Fruit fly (Drosophila melanogaster) whole organism, pupa: ENCODE measurements around the gene CG1789.

Experiments used
- CG10348 ChIP-seq: fragments of 200-800 bp; sonication (Bioruptor generic); IDR thresholded peaks from 2 replicates; pipeline ENCODE4 v1.3.6; 2022; ENCODE audit warnings: missing biosample characterization, missing genetic modification characterization
- CG12605 ChIP-seq: fragments of 200-800 bp; sonication (Bioruptor generic); IDR thresholded peaks from 2 replicates; pipeline ENCODE4 v1.3.6; 2022; ENCODE audit warnings: missing biosample characterization, missing genetic modification characterization
- CG17806 ChIP-seq: fragments of 200-800 bp; sonication (Bioruptor generic); optimal IDR thresholded peaks from 2 replicates; lab custom pipeline; 2018; ENCODE audit warnings: missing biosample characterization, mild to moderate bottlenecking, missing genetic modification characterization, moderate library complexity
- CG8159 ChIP-seq: fragments of 200-800 bp; sonication (Bioruptor generic); optimal IDR thresholded peaks from 3 replicates; lab custom pipeline; 2018; ENCODE audit warnings: missing biosample characterization, mild to moderate bottlenecking, missing genetic modification characterization, moderate library complexity
- CG9948 ChIP-seq: fragments of 200-800 bp; sonication (Bioruptor generic); optimal IDR thresholded peaks from 2 replicates; lab custom pipeline; 2018; ENCODE audit warnings: missing biosample characterization, mild to moderate bottlenecking, missing genetic modification characterization, moderate library complexity
- D1 ChIP-seq: fragments of 200-800 bp; sonication (Bioruptor generic); optimal IDR thresholded peaks from 2 replicates; lab custom pipeline; 2018; ENCODE audit warnings: missing biosample characterization, mild to moderate bottlenecking, missing genetic modification characterization, moderate library complexity
- Ets98B ChIP-seq: fragments of 200-800 bp; sonication (Bioruptor generic); IDR thresholded peaks from 2 replicates; pipeline ENCODE4 v1.3.6; 2022; ENCODE audit warnings: missing biosample characterization, missing genetic modification characterization
- Pif1A ChIP-seq: fragments of 200-800 bp; sonication (Bioruptor generic); optimal IDR thresholded peaks from 3 replicates; lab custom pipeline; 2016; ENCODE audit warnings: missing biosample characterization, missing genetic modification characterization
- Pif1B ChIP-seq: fragments of 200-800 bp; sonication (Bioruptor generic); optimal IDR thresholded peaks from 3 replicates; lab custom pipeline; 2016; ENCODE audit warnings: missing biosample characterization, missing genetic modification characterization
- Snoo ChIP-seq: fragments of 200-800 bp; sonication (Bioruptor generic); optimal IDR thresholded peaks from 3 replicates; lab custom pipeline; 2017; ENCODE audit warnings: missing biosample characterization, mild to moderate bottlenecking, missing genetic modification characterization, inconsistent platforms
- gl ChIP-seq: fragments of 200-800 bp; sonication (Bioruptor generic); optimal IDR thresholded peaks from 2 replicates; lab custom pipeline; 2018; ENCODE audit warnings: missing biosample characterization, mild to moderate bottlenecking, missing genetic modification characterization
- rn ChIP-seq: fragments of 200-800 bp; sonication (Bioruptor generic); IDR thresholded peaks from 2 replicates; pipeline ENCODE4 v1.3.6; 2022; ENCODE audit warnings: missing biosample characterization, missing genetic modification characterization

- TF ChIP-seq D1 (no peak), CG10348 (GFP tag; lab: Robert Waterston, UW) (no peak), CG17806 (no peak), CG9948 (tag; lab: Kevin White, UChicago) (no peak), Pif1A (GFP tag; lab: Kevin White, UChicago) (no peak), Snoo (tag; lab: Kevin White, UChicago) (no peak), Ets98B (GFP tag; lab: Robert Waterston, UW) (no peak), CG8159 (tag; lab: Kevin White, UChicago) (no peak), Pif1B (GFP tag; lab: Kevin White, UChicago) (no peak), rn (GFP tag; lab: Robert Waterston, UW) (no peak), CG12605 (no peak), gl (tag; lab: Kevin White, UChicago) (no peak)
Observed at dm6 chrX:8726816-8727215, 6.5 kb downstream of the CG1789 start.
